Worm (Caenorhabditis elegans) whole organism, young adult: ENCODE results near the gene F37B4.10.

Experiments used
- F22D6.2 ChIP-seq: sonication (generic microtip); optimal IDR thresholded peaks from 2 replicates; lab custom pipeline; 2016; ENCODE audit warnings: mild to moderate bottlenecking, missing genetic modification characterization, missing compliant biosample characterization
- F49E8.2 ChIP-seq: sonication (generic microtip); optimal IDR thresholded peaks from 3 replicates; lab custom pipeline; 2017; ENCODE audit warnings: missing genetic modification characterization, mild to moderate bottlenecking, missing compliant biosample characterization, antibody characterized with exemption, moderate library complexity; ENCODE audit not compliant: insufficient read depth
- T07F8.4 ChIP-seq: sonication (generic microtip); optimal IDR thresholded peaks from 2 replicates; lab custom pipeline; 2016; ENCODE audit warnings: mild to moderate bottlenecking, missing genetic modification characterization, moderate library complexity, missing compliant biosample characterization
- Y95B8A.8 ChIP-seq: fragments of 200-800 bp; sonication (Bioruptor generic); IDR thresholded peaks from 2 replicates; pipeline ENCODE4 v1.3.6; 2022; ENCODE audit warnings: missing genetic modification reagents, missing genetic modification characterization, missing compliant biosample characterization
- ZK185.1 ChIP-seq: sonication (generic microtip); optimal IDR thresholded peaks from 2 replicates; lab custom pipeline; 2016; ENCODE audit warnings: mild to moderate bottlenecking, missing genetic modification characterization, missing compliant biosample characterization; ENCODE audit not compliant: poor library complexity, severe bottlenecking
- ceh-27 ChIP-seq: fragments of 200-800 bp; sonication (Bioruptor generic); optimal IDR thresholded peaks from 2 replicates; lab custom pipeline; 2018; ENCODE audit warnings: mild to moderate bottlenecking, missing genetic modification characterization, moderate library complexity, missing compliant biosample characterization
- pbrm-1 ChIP-seq: fragments of 200-800 bp; sonication (Bioruptor generic); IDR thresholded peaks from 2 replicates; pipeline ENCODE4 v1.3.6; 2022; ENCODE audit warnings: missing genetic modification reagents, missing genetic modification characterization, missing compliant biosample characterization
- repo-1 ChIP-seq: sonication (generic microtip); optimal IDR thresholded peaks from 2 replicates; lab custom pipeline; 2017; ENCODE audit warnings: mild to moderate bottlenecking, missing genetic modification characterization, missing compliant biosample characterization
- somi-1 ChIP-seq: fragments of 200-800 bp; sonication (Bioruptor generic); optimal IDR thresholded peaks from 2 replicates; lab custom pipeline; 2018; ENCODE audit warnings: mild to moderate bottlenecking, missing genetic modification characterization, missing compliant biosample characterization
- sptf-2 ChIP-seq: fragments of 200-800 bp; sonication (Bioruptor generic); optimal IDR thresholded peaks from 2 replicates; lab custom pipeline; 2018; ENCODE audit warnings: mild to moderate bottlenecking, missing genetic modification characterization, missing compliant biosample characterization
- ztf-25 ChIP-seq: fragments of 200-800 bp; sonication (Bioruptor generic); IDR thresholded peaks from 2 replicates; pipeline ENCODE4 v1.3.6; 2022; ENCODE audit warnings: missing genetic modification reagents, missing genetic modification characterization, missing compliant biosample characterization
- ztf-28 ChIP-seq: fragments of 200-800 bp; sonication (Bioruptor generic); IDR thresholded peaks from 2 replicates; pipeline ENCODE4 v1.3.6; 2022; ENCODE audit warnings: missing genetic modification reagents, missing genetic modification characterization, missing compliant biosample characterization

DNA sequence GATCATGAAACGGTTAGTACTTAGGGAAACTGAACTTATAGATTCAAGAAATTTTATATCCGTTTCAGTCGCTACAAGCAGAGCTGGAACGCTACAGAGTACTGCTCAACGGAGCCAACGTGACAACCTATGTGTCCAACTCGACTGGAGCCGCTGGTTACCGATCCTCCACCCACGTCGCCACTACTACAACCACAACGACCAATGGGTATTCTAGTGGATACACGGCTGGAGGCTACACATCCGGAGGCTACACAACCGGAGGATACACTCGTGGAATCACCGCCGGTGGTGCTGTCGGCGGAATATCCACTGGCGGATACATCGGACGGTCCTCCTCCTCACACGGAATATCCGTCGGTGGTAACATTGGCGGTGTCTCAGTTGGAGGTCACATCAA lies 5.7 kb upstream of the F37B4.10 start:
- TF ChIP-seq F22D6.2 (tag; lab: Kevin White, UChicago) (no peak), ztf-28 (GFP tag; lab: Robert Waterston, UW) (no peak), ceh-27 (GFP tag; lab: Kevin White, UChicago) (no peak), pbrm-1 (GFP tag; lab: Robert Waterston, UW) (no peak), ztf-25 (GFP tag; lab: Robert Waterston, UW) (no peak), T07F8.4 (tag; lab: Kevin White, UChicago) (no peak), sptf-2 (no peak), somi-1 (no peak), Y95B8A.8 (GFP tag; lab: Robert Waterston, UW) (no peak), repo-1 (no peak), F49E8.2 (tag; lab: Kevin White, UChicago) (no peak), ZK185.1 (tag; lab: Kevin White, UChicago) (no peak)
